Worm (Caenorhabditis elegans): Measurements from ENCODE around the gene mdt-22.

DNA sequence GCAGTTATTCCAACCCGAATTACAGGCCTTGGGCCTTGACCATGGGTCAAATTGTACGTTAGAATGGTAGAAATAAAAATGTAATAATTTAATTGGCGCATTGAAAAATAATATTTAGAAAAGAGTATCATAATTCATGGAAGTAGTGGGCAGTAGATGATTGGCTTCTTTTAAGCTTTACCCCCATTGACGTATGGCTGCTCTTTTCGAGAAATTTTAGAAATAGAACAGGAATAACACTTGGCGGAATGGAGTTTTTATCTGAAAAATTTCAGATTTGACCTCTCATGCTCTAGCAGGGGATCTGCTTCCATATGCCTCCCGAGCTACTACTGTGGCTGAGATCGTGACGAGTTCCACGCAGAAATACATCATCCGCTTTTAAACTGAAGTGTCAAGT lies 7.7 kb downstream of the mdt-22 start, which contains the start of gene gcy-4:
- TF ChIP-seq flt-1 (GFP tag; IDR thresholded peaks at IDR 0.05), result no peak
- no peak for TF ChIP-seq ama-1 (optimal IDR thresholded peaks at IDR 0.05)
- no peak for TF ChIP-seq ets-7 (tag; optimal IDR thresholded peaks at IDR 0.05)
- TF ChIP-seq ceh-36 (tag; optimal IDR thresholded peaks at IDR 0.05), result no peak
- no peak for TF ChIP-seq B0310.2 (tag; optimal IDR thresholded peaks at IDR 0.05)
- TF ChIP-seq tbx-11 (GFP tag; IDR thresholded peaks at IDR 0.05), result no peak
- TF ChIP-seq hnd-1 (tag; optimal IDR thresholded peaks at IDR 0.05), result no peak
- no peak for TF ChIP-seq sea-1 (GFP tag; conservative IDR thresholded peaks at IDR 0.05)

All from whole organism, early embryonic.